Worm (Caenorhabditis elegans) whole organism, L2 larva: ENCODE data around the gene F07F6.1.

Source experiments
- aly-2 ChIP-seq: fragments of 150-350 bp; optimal IDR thresholded peaks from 2 replicates; lab custom pipeline; 2014; ENCODE audit warnings: missing biosample characterization, missing genetic modification characterization
- lin-13 ChIP-seq: fragments of 150-350 bp; optimal IDR thresholded peaks from 2 replicates; lab custom pipeline; 2014; ENCODE audit warnings: missing biosample characterization, missing genetic modification reagents, missing genetic modification characterization
- unc-62 ChIP-seq: fragments of 150-350 bp; optimal IDR thresholded peaks from 2 replicates; lab custom pipeline; 2014; ENCODE audit warnings: missing biosample characterization, missing genetic modification reagents, missing genetic modification characterization
- ztf-11 ChIP-seq: sonication (generic microtip); optimal IDR thresholded peaks from 2 replicates; lab custom pipeline; 2017; ENCODE audit warnings: missing biosample characterization, missing genetic modification characterization

DNA sequence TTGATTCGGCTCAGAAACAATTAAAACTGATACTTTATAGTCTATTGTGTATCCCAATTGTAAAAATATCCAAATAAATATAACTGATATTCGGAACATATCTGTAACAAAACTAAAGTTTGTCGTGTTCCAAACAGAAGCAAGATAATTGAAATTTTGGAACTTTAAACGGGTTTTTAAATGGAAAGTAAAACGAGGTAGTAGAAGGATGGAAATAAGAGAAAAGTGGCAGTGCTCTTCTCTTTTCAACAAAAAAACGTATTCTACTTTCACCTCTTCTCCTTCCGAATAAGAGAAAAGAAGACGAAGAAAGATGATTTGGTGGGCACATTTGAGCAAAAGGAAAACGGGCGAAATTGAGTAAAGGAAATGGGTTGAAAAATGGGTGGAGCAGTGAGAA, 8.8 kb downstream of the F07F6.1 start, which contains the start of gene nmr-1:
- TF ChIP-seq aly-2 (tag; lab: Kevin White, UChicago) (no peak), lin-13 (no peak), unc-62 (GFP tag; lab: Kevin White, UChicago) (no peak), ztf-11 (tag; lab: Kevin White, UChicago) (no peak)
